Fruit fly (Drosophila melanogaster): ENCODE data around the gene CG13083.
A peak's percentile ranks its signal among the peaks of the same experiment; 100 is the strongest.

CG13083 gene

DNA sequence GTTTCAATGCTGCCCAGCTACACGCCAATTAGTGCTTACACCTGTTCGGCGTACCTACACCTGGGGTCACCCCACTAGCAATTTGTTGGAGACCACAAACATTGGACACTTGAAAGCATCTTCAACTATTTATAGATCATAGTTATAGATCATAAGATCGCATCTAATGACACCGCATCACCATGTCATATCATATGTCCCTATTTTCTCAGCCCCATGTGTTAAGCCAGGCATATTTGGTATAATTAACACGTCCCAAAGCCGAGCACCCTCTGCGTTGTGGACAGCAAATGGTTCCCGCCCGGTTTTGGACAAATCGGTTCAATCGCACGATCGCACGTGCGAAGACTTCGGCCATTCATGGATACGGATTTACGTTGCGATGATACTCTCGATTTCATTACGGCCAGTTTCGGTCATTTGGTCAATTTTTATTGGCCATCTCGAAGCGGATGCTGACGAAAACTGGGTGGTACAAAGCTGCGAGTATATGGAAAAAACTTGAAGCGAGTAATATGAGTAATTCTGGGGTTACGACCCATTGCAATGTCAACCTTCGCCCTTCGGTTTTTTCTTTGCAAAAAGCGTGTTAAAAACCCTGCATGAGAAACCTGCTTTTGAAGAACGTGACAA is 47.6 kb upstream of the CG13083 start (continued):
- no peak for TF ChIP-seq Dfd (GFP tag; optimal IDR thresholded peaks at IDR 0.05)
- no peak for TF ChIP-seq fd102C (GFP tag; optimal IDR thresholded peaks at IDR 0.05)
- peak; percentile 54 for TF ChIP-seq CG8089 (GFP tag; optimal IDR thresholded peaks at IDR 0.05)
- peak; percentile 49 for TF ChIP-seq p53 (GFP tag; optimal IDR thresholded peaks at IDR 0.05)
- no peak for TF ChIP-seq HmgD (GFP tag; optimal IDR thresholded peaks at IDR 0.05)
- peak; percentile 94 for TF ChIP-seq Ada2b (GFP tag; IDR thresholded peaks at IDR 0.05)
- TF ChIP-seq CG12942 (GFP tag; optimal IDR thresholded peaks at IDR 0.05): peak; percentile 59
- no peak for TF ChIP-seq zen2 (GFP tag; IDR thresholded peaks at IDR 0.05; ENCODE audit: partially characterized antibody)
- TF ChIP-seq CG7987 (GFP tag; optimal IDR thresholded peaks at IDR 0.05): peak; percentile 59
- TF ChIP-seq Lim3 (GFP tag; IDR thresholded peaks at IDR 0.05): peak; percentile 66; the same call in 1 of the 2 replicates
- peak; percentile 25 for TF ChIP-seq exex (tag; optimal IDR thresholded peaks at IDR 0.05)
- no peak for TF ChIP-seq Lpt (GFP tag; optimal IDR thresholded peaks at IDR 0.05)
- TF ChIP-seq sqz (GFP tag; optimal IDR thresholded peaks at IDR 0.05): peak; percentile 18
- peak; percentile 75 for TF ChIP-seq CG2120 (GFP tag; optimal IDR thresholded peaks at IDR 0.05)
- TF ChIP-seq pan (optimal IDR thresholded peaks at IDR 0.05): no peak
- peak in 1 of 2 experiments; percentile 82 for TF ChIP-seq pan (GFP tag; optimal IDR thresholded peaks at IDR 0.05 in 1 of 2, IDR thresholded peaks at IDR 0.05 in 1 of 2)
- peak; percentile 57 for TF ChIP-seq Mes4 (GFP tag; optimal IDR thresholded peaks at IDR 0.05)
- TF ChIP-seq CG32767 (GFP tag; IDR thresholded peaks at IDR 0.05): peak; percentile 90
- no peak for TF ChIP-seq ftz-f1 (GFP tag; optimal IDR thresholded peaks at IDR 0.05)
- peak; percentile 62 for TF ChIP-seq CG8290 (GFP tag; optimal IDR thresholded peaks at IDR 0.05)
- TF ChIP-seq CG8290 (tag; optimal IDR thresholded peaks at IDR 0.05): peak in 1 of 2 experiments; percentile 98
- TF ChIP-seq twi (tag; optimal IDR thresholded peaks at IDR 0.05): peak; percentile 76
- no peak for TF ChIP-seq CG7271 (tag; optimal IDR thresholded peaks at IDR 0.05)
- TF ChIP-seq CG30431 (GFP tag; optimal IDR thresholded peaks at IDR 0.05): peak; percentile 48
- TF ChIP-seq mld (GFP tag; IDR thresholded peaks at IDR 0.05; ENCODE audit: partially characterized antibody): no peak
- peak in 1 of 2 experiments; percentile 67 for TF ChIP-seq Hr78 (GFP tag; optimal IDR thresholded peaks at IDR 0.05)
- TF ChIP-seq Adf1 (GFP tag; IDR thresholded peaks at IDR 0.05): peak; percentile 44; the same call in 1 of the 2 replicates
- TF ChIP-seq gcm (GFP tag; optimal IDR thresholded peaks at IDR 0.05): peak; percentile 70
- peak; percentile 41; the same call in 2 of the 3 replicates for TF ChIP-seq zfh1 (GFP tag; IDR thresholded peaks at IDR 0.05)
- peak; percentile 21; the same call in 1 of the 2 replicates for TF ChIP-seq Drgx (GFP tag; IDR thresholded peaks at IDR 0.05)
- TF ChIP-seq CG16813 (GFP tag; IDR thresholded peaks at IDR 0.05; ENCODE audit: partially characterized antibody): no peak
- TF ChIP-seq CG12391 (tag; optimal IDR thresholded peaks at IDR 0.05): peak; percentile 78
- peak; percentile 85 for TF ChIP-seq vvl (GFP tag; IDR thresholded peaks at IDR 0.05)
- no peak for TF ChIP-seq CG15479 (GFP tag; optimal IDR thresholded peaks at IDR 0.05)
- no peak for TF ChIP-seq Trl (optimal IDR thresholded peaks at IDR 0.05)
- peak; percentile 59 for TF ChIP-seq Trl (GFP tag; optimal IDR thresholded peaks at IDR 0.05)
- peak; percentile 49 for TF ChIP-seq Dip3 (GFP tag; optimal IDR thresholded peaks at IDR 0.05)
- TF ChIP-seq D (optimal IDR thresholded peaks at IDR 0.05): no peak
- TF ChIP-seq D (GFP tag; optimal IDR thresholded peaks at IDR 0.05): peak; percentile 66
- TF ChIP-seq CG18764 (GFP tag; optimal IDR thresholded peaks at IDR 0.05): peak; percentile 22
- TF ChIP-seq grn (GFP tag; optimal IDR thresholded peaks at IDR 0.05): no peak
- TF ChIP-seq Hsf (GFP tag; optimal IDR thresholded peaks at IDR 0.05): peak; percentile 69
- TF ChIP-seq wdn (GFP tag; IDR thresholded peaks at IDR 0.05): peak; percentile 86
- peak; percentile 67 for TF ChIP-seq dmrt11E (tag; optimal IDR thresholded peaks at IDR 0.05)
- TF ChIP-seq Bgb (GFP tag; IDR thresholded peaks at IDR 0.05; ENCODE audit: partially characterized antibody): no peak
- TF ChIP-seq croc (GFP tag; conservative IDR thresholded peaks at IDR 0.05): peak; percentile 45; the same call in 2 of the 3 replicates
- no peak for TF ChIP-seq CG6765 (GFP tag; optimal IDR thresholded peaks at IDR 0.05)
- peak; percentile 43; the same call in 2 of the 3 replicates for TF ChIP-seq B-H1 (GFP tag; IDR thresholded peaks at IDR 0.05)
- TF ChIP-seq CG6813 (GFP tag; optimal IDR thresholded peaks at IDR 0.05): peak; percentile 33
- no peak for TF ChIP-seq Elba2 (GFP tag; optimal IDR thresholded peaks at IDR 0.05)
- TF ChIP-seq wor (GFP tag; IDR thresholded peaks at IDR 0.05): peak; percentile 88

All from whole organism, embryonic.